Worm (Caenorhabditis elegans) whole organism, late embryonic: ENCODE results near the gene sut-2.

Source experiments
- C08G9.2 ChIP-seq: sonication (generic microtip); optimal IDR thresholded peaks from 2 replicates; lab custom pipeline; 2016; ENCODE audit warnings: mild to moderate bottlenecking, missing genetic modification characterization, moderate library complexity, missing compliant biosample characterization
- ceh-2 ChIP-seq: sonication (generic microtip); optimal IDR thresholded peaks from 2 replicates; lab custom pipeline; 2016; ENCODE audit warnings: missing genotype, missing genetic modification characterization, missing compliant biosample characterization
- hlh-8 ChIP-seq: sonication (generic microtip); optimal IDR thresholded peaks from 2 replicates; lab custom pipeline; 2016; ENCODE audit warnings: missing genotype, missing genetic modification characterization, missing compliant biosample characterization
- nfya-1 ChIP-seq: sonication (generic microtip); optimal IDR thresholded peaks from 2 replicates; lab custom pipeline; 2017; ENCODE audit warnings: missing genetic modification characterization, mild to moderate bottlenecking, missing compliant biosample characterization, antibody characterized with exemption, moderate library complexity
- nhr-232 ChIP-seq: sonication (generic microtip); optimal IDR thresholded peaks from 2 replicates; lab custom pipeline; 2016; ENCODE audit warnings: missing genetic modification characterization, missing compliant biosample characterization
- pag-3 ChIP-seq: sonication (generic microtip); optimal IDR thresholded peaks from 2 replicates; lab custom pipeline; 2016; ENCODE audit warnings: missing compliant biosample characterization, missing genetic modification characterization, borderline replicate concordance
- pax-1 ChIP-seq: fragments of 150-350 bp; optimal IDR thresholded peaks from 2 replicates; lab custom pipeline; 2014; ENCODE audit warnings: missing biosample characterization, missing genetic modification characterization
- pha-4 ChIP-seq: fragments of 150-350 bp; optimal IDR thresholded peaks from 2 replicates; lab custom pipeline; 2018; ENCODE audit warnings: missing biosample characterization, missing genetic modification reagents, missing genetic modification characterization
- pqm-1 ChIP-seq: sonication (generic microtip); optimal IDR thresholded peaks from 2 replicates; lab custom pipeline; 2016; ENCODE audit warnings: missing genetic modification characterization, missing compliant biosample characterization
- sdc-2 ChIP-seq: sonication (generic microtip); optimal IDR thresholded peaks from 2 replicates; lab custom pipeline; 2016; ENCODE audit warnings: missing genotype, missing genetic modification characterization, missing compliant biosample characterization
- tbx-7 ChIP-seq: sonication (generic microtip); optimal IDR thresholded peaks from 2 replicates; lab custom pipeline; 2016; ENCODE audit warnings: missing genotype, missing genetic modification characterization, missing compliant biosample characterization
- ttx-3 ChIP-seq: sonication (generic microtip); optimal IDR thresholded peaks from 2 replicates; lab custom pipeline; 2016; ENCODE audit warnings: missing genetic modification reagents, missing genetic modification characterization, missing compliant biosample characterization
- unc-86 ChIP-seq: sonication (generic microtip); optimal IDR thresholded peaks from 2 replicates; lab custom pipeline; 2016; ENCODE audit warnings: missing genetic modification characterization, missing compliant biosample characterization

DNA sequence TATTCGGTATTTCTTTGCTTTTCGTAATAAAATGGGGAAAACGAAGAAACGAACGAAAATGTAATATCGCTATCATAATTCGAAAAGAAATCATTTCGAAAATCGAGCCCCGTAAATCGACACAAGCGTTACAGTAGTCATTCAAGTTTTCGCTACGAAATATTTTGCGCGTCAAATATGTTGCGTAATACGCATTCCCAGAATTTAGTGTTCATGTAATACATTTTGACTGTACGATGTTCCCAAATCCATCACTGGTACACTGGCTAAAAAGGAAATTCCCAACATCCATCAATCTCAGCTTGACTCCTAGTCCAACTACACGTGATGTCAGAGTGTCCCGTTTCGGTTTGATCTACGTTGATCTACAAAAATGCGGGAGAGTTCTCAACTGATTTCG is 41.9 kb downstream of the sut-2 start:
- TF ChIP-seq pqm-1 (tag; lab: Kevin White, UChicago) (no peak), sdc-2 (tag; lab: Kevin White, UChicago) (no peak), C08G9.2 (no peak), hlh-8 (tag; lab: Kevin White, UChicago) (no peak), unc-86 (tag; lab: Kevin White, UChicago) (no peak), tbx-7 (tag; lab: Kevin White, UChicago) (no peak), pha-4 (tag; lab: Kevin White, UChicago) (no peak), nfya-1 (tag; lab: Kevin White, UChicago) (no peak), pag-3 (tag; lab: Kevin White, UChicago) (no peak), pax-1 (no peak), ceh-2 (tag; lab: Kevin White, UChicago) (no peak), ttx-3 (tag; lab: Kevin White, UChicago) (no peak), nhr-232 (tag; lab: Kevin White, UChicago) (no peak)
